Worm (Caenorhabditis elegans) whole organism, early embryonic: ENCODE data around the gene wht-7.

Experiments used
- B0310.2 ChIP-seq: sonication (generic microtip); optimal IDR thresholded peaks from 2 replicates; lab custom pipeline; 2016; ENCODE audit warnings: mild to moderate bottlenecking, missing genetic modification characterization, missing compliant biosample characterization
- F13C5.2 ChIP-seq: sonication (generic microtip); optimal IDR thresholded peaks from 2 replicates; lab custom pipeline; 2017; ENCODE audit warnings: mild to moderate bottlenecking, missing genetic modification characterization, inconsistent platforms, missing compliant biosample characterization
- aly-1 ChIP-seq: sonication (generic microtip); optimal IDR thresholded peaks from 2 replicates; lab custom pipeline; 2016; ENCODE audit warnings: missing genetic modification characterization, missing compliant biosample characterization
- ama-1 ChIP-seq: fragments of 150-350 bp; optimal IDR thresholded peaks from 2 replicates; lab custom pipeline; 2014
- ceh-13 ChIP-seq: fragments of 200-800 bp; sonication (Bioruptor generic); optimal IDR thresholded peaks from 2 replicates; lab custom pipeline; 2018; ENCODE audit warnings: mild to moderate bottlenecking, missing genetic modification characterization, missing compliant biosample characterization
- ceh-36 ChIP-seq: sonication (generic microtip); optimal IDR thresholded peaks from 2 replicates; lab custom pipeline; 2016; ENCODE audit warnings: missing genetic modification characterization, inconsistent platforms, missing compliant biosample characterization
- flt-1 ChIP-seq: fragments of 200-800 bp; sonication (Bioruptor generic); IDR thresholded peaks from 2 replicates; pipeline ENCODE4 v1.3.6; 2022; ENCODE audit warnings: missing genetic modification characterization, missing compliant biosample characterization
- hmg-4 ChIP-seq: fragments of 200-800 bp; sonication (Bioruptor generic); optimal IDR thresholded peaks from 2 replicates; lab custom pipeline; 2018; ENCODE audit warnings: mild to moderate bottlenecking, missing genetic modification characterization, missing compliant biosample characterization
- hnd-1 ChIP-seq: sonication (generic microtip); optimal IDR thresholded peaks from 2 replicates; lab custom pipeline; 2016; ENCODE audit warnings: missing genetic modification characterization, missing compliant biosample characterization
- pes-1 ChIP-seq: fragments of 200-800 bp; sonication (Bioruptor generic); IDR thresholded peaks from 2 replicates; pipeline ENCODE4 v1.3.6; 2022; ENCODE audit warnings: missing genetic modification reagents, missing genetic modification characterization, missing compliant biosample characterization
- scrt-1 ChIP-seq: fragments of 200-800 bp; sonication (Bioruptor generic); IDR thresholded peaks from 2 replicates; pipeline ENCODE4 v1.3.6; 2022; ENCODE audit warnings: missing genetic modification characterization, missing compliant biosample characterization
- sea-1 ChIP-seq: fragments of 200-800 bp; sonication (Bioruptor generic); conservative IDR thresholded peaks from 2 replicates; pipeline ENCODE4 v1.3.6; 2022; ENCODE audit warnings: missing genetic modification characterization, missing compliant biosample characterization
- tbx-37 ChIP-seq: fragments of 200-800 bp; sonication (Bioruptor generic); conservative IDR thresholded peaks from 2 replicates; pipeline ENCODE4 v1.3.6; 2022; ENCODE audit warnings: missing genetic modification reagents, missing genetic modification characterization, missing compliant biosample characterization
- tra-4 ChIP-seq: sonication (generic microtip); optimal IDR thresholded peaks from 2 replicates; lab custom pipeline; 2017; ENCODE audit warnings: missing genetic modification characterization, missing compliant biosample characterization

- TF ChIP-seq pes-1 (no peak), ceh-13 (no peak), F13C5.2 (tag; lab: Kevin White, UChicago) (no peak), ama-1 (lab: Kevin White, UChicago) (no peak), hnd-1 (no peak), scrt-1 (GFP tag; lab: Robert Waterston, UW) (no peak), tbx-37 (GFP tag; lab: Robert Waterston, UW) (no peak), B0310.2 (tag; lab: Kevin White, UChicago) (no peak), flt-1 (no peak), tra-4 (tag; lab: Kevin White, UChicago) (no peak), aly-1 (no peak), hmg-4 (GFP tag; lab: Kevin White, UChicago) (no peak), ceh-36 (tag; lab: Kevin White, UChicago) (no peak), sea-1 (GFP tag; lab: Robert Waterston, UW) (no peak)
These were observed 39.2 kb downstream of the wht-7 start for ce11 chrIII:6110187-6110586.
